Fruit fly (Drosophila melanogaster): ENCODE data around the gene ush.

The ush gene

dm6 chr2L:520331-521000 is 44.4 kb downstream of the ush start (continued):
- TF ChIP-seq chm (GFP tag; IDR thresholded peaks at IDR 0.05) (peak; percentile 93), CG30431 (GFP tag; optimal IDR thresholded peaks at IDR 0.05) (peak; percentile 84), CG5180 (GFP tag; optimal IDR thresholded peaks at IDR 0.05) (peak; percentile 52), CG7357 (GFP tag; IDR thresholded peaks at IDR 0.05) (peak; percentile 56; the same call in 1 of the 3 replicates), CG14860 (GFP tag; IDR thresholded peaks at IDR 0.05; ENCODE audit: partially characterized antibody) (no peak), toy (GFP tag; IDR thresholded peaks at IDR 0.05) (no peak), CG14710 (tag; optimal IDR thresholded peaks at IDR 0.05) (peak; percentile 68), CG18476 (GFP tag; optimal IDR thresholded peaks at IDR 0.05) (peak; percentile 87), CG34376 (GFP tag; optimal IDR thresholded peaks at IDR 0.05) (no peak), CG11695 (GFP tag; IDR thresholded peaks at IDR 0.05) (peak; percentile 87), CG6654 (GFP tag; optimal IDR thresholded peaks at IDR 0.05) (no peak), CG42726 (GFP tag; IDR thresholded peaks at IDR 0.05; ENCODE audit: partially characterized antibody) (no peak), Fer3 (tag; optimal IDR thresholded peaks at IDR 0.05) (peak; percentile 63), CG8281 (tag; optimal IDR thresholded peaks at IDR 0.05) (peak; percentile 37), CG17361 (GFP tag; IDR thresholded peaks at IDR 0.05) (peak; percentile 78), tin (GFP tag; optimal IDR thresholded peaks at IDR 0.05) (peak; percentile 86), ham (GFP tag; IDR thresholded peaks at IDR 0.05) (no peak), CG7745 (tag; optimal IDR thresholded peaks at IDR 0.05) (no peak), luna (GFP tag; optimal IDR thresholded peaks at IDR 0.05) (no peak), CG3838 (GFP tag; optimal IDR thresholded peaks at IDR 0.05) (peak; percentile 69), CG11247 (GFP tag; IDR thresholded peaks at IDR 0.05) (peak; percentile 52), Elba2 (GFP tag; optimal IDR thresholded peaks at IDR 0.05) (no peak), ab (GFP tag; optimal IDR thresholded peaks at IDR 0.05) (no peak), MESR4 (GFP tag; optimal IDR thresholded peaks at IDR 0.05) (peak; percentile 26), Atf3 (GFP tag; optimal IDR thresholded peaks at IDR 0.05) (peak; percentile 82), ash1 (GFP tag; optimal IDR thresholded peaks at IDR 0.05) (no peak), CG12236 (GFP tag; optimal IDR thresholded peaks at IDR 0.05) (peak; percentile 84), Dp (GFP tag; optimal IDR thresholded peaks at IDR 0.05) (no peak), HLH4C (GFP tag; IDR thresholded peaks at IDR 0.05; ENCODE audit: partially characterized antibody) (no peak), CG11093 (GFP tag; IDR thresholded peaks at IDR 0.05) (peak; percentile 70; the same call in 2 of the 3 replicates), ftz-f1 (GFP tag; optimal IDR thresholded peaks at IDR 0.05) (no peak), Hr3 (GFP tag; optimal IDR thresholded peaks at IDR 0.05) (peak; percentile 77), CkIIα-i1 (GFP tag; IDR thresholded peaks at IDR 0.05) (0 out of 2 replicates have a peak, but pooled peaks have one; percentile 14), CG17612 (GFP tag; IDR thresholded peaks at IDR 0.05) (no peak), Xrp1 (GFP tag; IDR thresholded peaks at IDR 0.05) (peak; percentile 93), Nf-YC (tag; optimal IDR thresholded peaks at IDR 0.05) (no peak), CG17568 (GFP tag; optimal IDR thresholded peaks at IDR 0.05) (peak; percentile 82), GATAe (GFP tag; conservative IDR thresholded peaks at IDR 0.05) (no peak), CG31224 (GFP tag; IDR thresholded peaks at IDR 0.05) (peak; percentile 27; the same call in 1 of the 2 replicates), pho (GFP tag; optimal IDR thresholded peaks at IDR 0.05) (peak; percentile 60), caup (GFP tag; optimal IDR thresholded peaks at IDR 0.05; ENCODE audit: severe bottlenecking) (peak; percentile 68), Aef1 (GFP tag; IDR thresholded peaks at IDR 0.05) (peak; percentile 78), tna (GFP tag; IDR thresholded peaks at IDR 0.05; ENCODE audit: partially characterized antibody) (no peak), mld (GFP tag; IDR thresholded peaks at IDR 0.05; ENCODE audit: partially characterized antibody) (no peak), al (GFP tag; IDR thresholded peaks at IDR 0.05) (no peak), klu (GFP tag; IDR thresholded peaks at IDR 0.05) (peak; percentile 65), sd (tag; optimal IDR thresholded peaks at IDR 0.05) (peak; percentile 62), org-1 (GFP tag; optimal IDR thresholded peaks at IDR 0.05) (peak; percentile 82), HLHmδ (GFP tag; optimal IDR thresholded peaks at IDR 0.05) (no peak), Fer2 (tag; optimal IDR thresholded peaks at IDR 0.05) (peak; percentile 11)

Measured in whole organism, embryonic.